Worm (Caenorhabditis elegans) whole organism, young adult: Measurements from ENCODE around the gene nhr-18.

Source experiments
- B0261.1 ChIP-seq: sonication (generic microtip); optimal IDR thresholded peaks from 2 replicates; lab custom pipeline; 2016; ENCODE audit warnings: mild to moderate bottlenecking, missing genetic modification characterization, moderate library complexity, missing compliant biosample characterization
- C17E4.6 ChIP-seq: fragments of 200-800 bp; sonication (Bioruptor generic); IDR thresholded peaks from 2 replicates; pipeline ENCODE4 v1.3.6; 2022; ENCODE audit warnings: missing genetic modification reagents, missing genetic modification characterization, missing compliant biosample characterization
- T07F8.4 ChIP-seq: sonication (generic microtip); optimal IDR thresholded peaks from 2 replicates; lab custom pipeline; 2016; ENCODE audit warnings: mild to moderate bottlenecking, missing genetic modification characterization, moderate library complexity, missing compliant biosample characterization
- T26A5.8 ChIP-seq: sonication (generic microtip); optimal IDR thresholded peaks from 2 replicates; lab custom pipeline; 2016; ENCODE audit warnings: missing genetic modification characterization, missing compliant biosample characterization
- Y53F4B.3 ChIP-seq: fragments of 200-800 bp; sonication (Bioruptor generic); IDR thresholded peaks from 2 replicates; pipeline ENCODE4 v1.3.6; 2022; ENCODE audit warnings: missing genetic modification reagents, missing genetic modification characterization, missing compliant biosample characterization
- Y56A3A.18 ChIP-seq: fragments of 200-800 bp; sonication (Bioruptor generic); IDR thresholded peaks from 2 replicates; pipeline ENCODE4 v1.3.6; 2022; ENCODE audit warnings: missing genetic modification reagents, missing genetic modification characterization, missing compliant biosample characterization
- athp-1 ChIP-seq: sonication (generic microtip); optimal IDR thresholded peaks from 2 replicates; lab custom pipeline; 2017; ENCODE audit warnings: mild to moderate bottlenecking, missing genetic modification characterization, missing compliant biosample characterization
- attf-5 ChIP-seq: fragments of 200-800 bp; sonication (Bioruptor generic); optimal IDR thresholded peaks from 2 replicates; lab custom pipeline; 2018; ENCODE audit warnings: mild to moderate bottlenecking, missing genetic modification characterization, missing compliant biosample characterization
- cebp-1 ChIP-seq, 2 experiments: fragments of 200-800 bp in 1 of 2; sonication (Bioruptor generic) in 1 of 2; sonication (generic microtip) in 1 of 2; IDR thresholded peaks in 1 of 2; optimal IDR thresholded peaks in 1 of 2; 2 replicates each; pipeline versions ENCODE4 v1.3.6 to Lab custom; 2017 to 2022; ENCODE audit warnings: missing compliant biosample characterization in 2 of 2, missing genetic modification characterization in 2 of 2, mild to moderate bottlenecking in 1 of 2, missing genetic modification reagents in 1 of 2, moderate library complexity in 1 of 2
- ceh-100 ChIP-seq: fragments of 200-800 bp; sonication (Bioruptor generic); IDR thresholded peaks from 2 replicates; pipeline ENCODE4 v1.3.6; 2022; ENCODE audit warnings: missing genetic modification reagents, missing genetic modification characterization, missing compliant biosample characterization
- ceh-27 ChIP-seq: fragments of 200-800 bp; sonication (Bioruptor generic); optimal IDR thresholded peaks from 2 replicates; lab custom pipeline; 2018; ENCODE audit warnings: mild to moderate bottlenecking, missing genetic modification characterization, moderate library complexity, missing compliant biosample characterization
- ekl-4 ChIP-seq: fragments of 200-800 bp; sonication (Bioruptor generic); IDR thresholded peaks from 2 replicates; pipeline ENCODE4 v1.3.6; 2022; ENCODE audit warnings: missing genetic modification reagents, missing genetic modification characterization, missing compliant biosample characterization
- fkh-3 ChIP-seq: sonication (generic microtip); optimal IDR thresholded peaks from 2 replicates; lab custom pipeline; 2016; ENCODE audit warnings: mild to moderate bottlenecking, missing genetic modification characterization, missing compliant biosample characterization
- him-1 ChIP-seq: sonication (generic microtip); optimal IDR thresholded peaks from 2 replicates; lab custom pipeline; 2016; ENCODE audit warnings: missing genotype, missing genetic modification reagents, missing genetic modification characterization, missing compliant biosample characterization
- hmg-1.2 ChIP-seq: fragments of 200-800 bp; sonication (Bioruptor generic); IDR thresholded peaks from 2 replicates; pipeline ENCODE4 v1.3.6; 2022; ENCODE audit warnings: missing genetic modification reagents, missing genetic modification characterization, missing compliant biosample characterization
- lin-40 ChIP-seq: sonication (generic microtip); optimal IDR thresholded peaks from 2 replicates; lab custom pipeline; 2016; ENCODE audit warnings: missing genetic modification characterization, mild to moderate bottlenecking, missing compliant biosample characterization, missing genotype, missing genetic modification reagents
- madf-3 ChIP-seq: fragments of 200-800 bp; sonication (Bioruptor generic); IDR thresholded peaks from 2 replicates; pipeline ENCODE4 v1.3.6; 2022; ENCODE audit warnings: missing genetic modification reagents, missing genetic modification characterization, missing compliant biosample characterization
- mes-4 ChIP-seq: sonication (generic microtip); optimal IDR thresholded peaks from 2 replicates; lab custom pipeline; 2016; ENCODE audit warnings: missing genotype, missing genetic modification characterization, missing compliant biosample characterization
- nfya-1 ChIP-seq: sonication (generic microtip); optimal IDR thresholded peaks from 2 replicates; lab custom pipeline; 2017; ENCODE audit warnings: antibody characterized with exemption, missing compliant biosample characterization, missing genetic modification characterization, borderline replicate concordance; ENCODE audit not compliant: insufficient read depth
- nhr-80 ChIP-seq: sonication (generic microtip); optimal IDR thresholded peaks from 2 replicates; lab custom pipeline; 2016; ENCODE audit warnings: missing genetic modification characterization, missing compliant biosample characterization
- nhr-90 ChIP-seq: sonication (generic microtip); optimal IDR thresholded peaks from 2 replicates; lab custom pipeline; 2016; ENCODE audit warnings: missing genotype, mild to moderate bottlenecking, missing genetic modification characterization, missing compliant biosample characterization
- pha-4 ChIP-seq: fragments of 150-350 bp; sonication (generic microtip); optimal IDR thresholded peaks from 2 replicates; lab custom pipeline; 2014; ENCODE audit warnings: missing biosample characterization, missing genetic modification reagents, missing genetic modification characterization
- rcor-1 ChIP-seq: fragments of 200-800 bp; sonication (Bioruptor generic); IDR thresholded peaks from 2 replicates; pipeline ENCODE4 v1.3.6; 2022; ENCODE audit warnings: missing genetic modification reagents, missing genetic modification characterization, missing compliant biosample characterization
- snpc-1.3 ChIP-seq: sonication (generic microtip); optimal IDR thresholded peaks from 2 replicates; lab custom pipeline; 2017; ENCODE audit warnings: missing genetic modification characterization, mild to moderate bottlenecking, missing compliant biosample characterization, antibody characterized with exemption, moderate library complexity, missing genotype, missing genetic modification reagents; ENCODE audit not compliant: insufficient read depth
- sptf-2 ChIP-seq: fragments of 200-800 bp; sonication (Bioruptor generic); optimal IDR thresholded peaks from 2 replicates; lab custom pipeline; 2018; ENCODE audit warnings: mild to moderate bottlenecking, missing genetic modification characterization, missing compliant biosample characterization
- unc-62 ChIP-seq: fragments of 150-350 bp; optimal IDR thresholded peaks from 2 replicates; lab custom pipeline; 2014; ENCODE audit warnings: missing biosample characterization, missing genetic modification reagents, missing genetic modification characterization
- zfh-2 ChIP-seq: fragments of 200-800 bp; sonication (Bioruptor generic); conservative IDR thresholded peaks from 2 replicates; pipeline ENCODE4 v1.3.6; 2022; ENCODE audit warnings: missing genetic modification reagents, missing genetic modification characterization, missing compliant biosample characterization
- ztf-25 ChIP-seq: fragments of 200-800 bp; sonication (Bioruptor generic); IDR thresholded peaks from 2 replicates; pipeline ENCODE4 v1.3.6; 2022; ENCODE audit warnings: missing genetic modification reagents, missing genetic modification characterization, missing compliant biosample characterization
- ztf-28 ChIP-seq: fragments of 200-800 bp; sonication (Bioruptor generic); IDR thresholded peaks from 2 replicates; pipeline ENCODE4 v1.3.6; 2022; ENCODE audit warnings: missing genetic modification reagents, missing genetic modification characterization, missing compliant biosample characterization
- ztf-3 ChIP-seq: fragments of 200-800 bp; sonication (Bioruptor generic); optimal IDR thresholded peaks from 2 replicates; lab custom pipeline; 2018; ENCODE audit warnings: mild to moderate bottlenecking, missing genetic modification characterization, missing compliant biosample characterization

Gene nhr-18

ce11 chrV:2218803-2219202, 8.2 kb upstream of the nhr-18 start, which contains the start of gene nhr-56:
TSS of gene nhr-56 (plus strand) at chrV:2219004.
- no peak for TF ChIP-seq zfh-2 (GFP tag; lab: Robert Waterston, UW)
- no peak for TF ChIP-seq T26A5.8 (tag; lab: Kevin White, UChicago)
- TF ChIP-seq lin-40 (tag; lab: Kevin White, UChicago): no peak
- no peak for TF ChIP-seq snpc-1.3 (tag; lab: Kevin White, UChicago)
- TF ChIP-seq cebp-1 (GFP tag; IDR thresholded peaks at IDR 0.05; lab: Robert Waterston, UW): peak; percentile 94
- peak; percentile 98 for TF ChIP-seq cebp-1 (tag; optimal IDR thresholded peaks at IDR 0.05; lab: Kevin White, UChicago)
- TF ChIP-seq hmg-1.2: peak; percentile 23; the same call in 1 of the 2 replicates
- no peak for TF ChIP-seq nfya-1 (tag; lab: Kevin White, UChicago)
- TF ChIP-seq ztf-28 (GFP tag; lab: Robert Waterston, UW): no peak
- no peak for TF ChIP-seq athp-1 (tag; lab: Kevin White, UChicago)
- TF ChIP-seq ceh-27 (GFP tag; lab: Kevin White, UChicago): peak; percentile 17
- TF ChIP-seq attf-5 (GFP tag; lab: Kevin White, UChicago): peak; percentile 91
- TF ChIP-seq ztf-25 (GFP tag; lab: Robert Waterston, UW): no peak
- no peak for TF ChIP-seq mes-4 (tag; lab: Kevin White, UChicago)
- TF ChIP-seq nhr-80: peak; percentile 68
- TF ChIP-seq C17E4.6 (GFP tag; lab: Robert Waterston, UW): no peak
- TF ChIP-seq him-1 (tag; lab: Kevin White, UChicago): no peak
- TF ChIP-seq unc-62 (GFP tag; lab: Kevin White, UChicago): no peak
- TF ChIP-seq Y56A3A.18 (GFP tag; lab: Robert Waterston, UW): no peak

- TF ChIP-seq pha-4 (tag; lab: Kevin White, UChicago): no peak
- TF ChIP-seq T07F8.4: no peak
- no peak for TF ChIP-seq sptf-2 (GFP tag; lab: Kevin White, UChicago)
- TF ChIP-seq snpc-1.3 (tag; lab: Kevin White, UChicago): no peak
- no peak for TF ChIP-seq ekl-4 (GFP tag; lab: Robert Waterston, UW)
- TF ChIP-seq, all 124 proteins: peak for 0
Measured at ce11 chrV:2221764-2222163, 5.2 kb upstream of the nhr-18 start, which contains the start of gene nhr-128. TSS of gene nhr-128 (plus strand) at chrV:2222064.

- no peak for TF ChIP-seq sptf-2 (GFP tag; lab: Kevin White, UChicago)
- no peak for TF ChIP-seq B0261.1
- no peak for TF ChIP-seq cebp-1 (GFP tag; IDR thresholded peaks at IDR 0.05; lab: Robert Waterston, UW)
- TF ChIP-seq cebp-1 (tag; optimal IDR thresholded peaks at IDR 0.05; lab: Kevin White, UChicago): no peak
- no peak for TF ChIP-seq rcor-1 (GFP tag; lab: Robert Waterston, UW)
- TF ChIP-seq Y53F4B.3 (GFP tag; lab: Robert Waterston, UW): no peak
- no peak for TF ChIP-seq fkh-3 (tag; lab: Kevin White, UChicago)
- no peak for TF ChIP-seq madf-3 (GFP tag; lab: Robert Waterston, UW)
- TF ChIP-seq ztf-3 (GFP tag; lab: Kevin White, UChicago): no peak
Measured at ce11 chrV:2225130-2225529, 1.9 kb upstream of the nhr-18 start, which contains the start of gene nhr-103. TSS of gene nhr-103 (plus strand) at chrV:2225430.

ce11 chrV:2228781-2229180, 1.8 kb downstream of the nhr-18 start, which contains the start of gene nhr-126:
TSS of gene nhr-126 (plus strand) at chrV:2229081.
- no peak for TF ChIP-seq ztf-28 (GFP tag; lab: Robert Waterston, UW)
- TF ChIP-seq, all 124 proteins: peak for 0

DNA sequence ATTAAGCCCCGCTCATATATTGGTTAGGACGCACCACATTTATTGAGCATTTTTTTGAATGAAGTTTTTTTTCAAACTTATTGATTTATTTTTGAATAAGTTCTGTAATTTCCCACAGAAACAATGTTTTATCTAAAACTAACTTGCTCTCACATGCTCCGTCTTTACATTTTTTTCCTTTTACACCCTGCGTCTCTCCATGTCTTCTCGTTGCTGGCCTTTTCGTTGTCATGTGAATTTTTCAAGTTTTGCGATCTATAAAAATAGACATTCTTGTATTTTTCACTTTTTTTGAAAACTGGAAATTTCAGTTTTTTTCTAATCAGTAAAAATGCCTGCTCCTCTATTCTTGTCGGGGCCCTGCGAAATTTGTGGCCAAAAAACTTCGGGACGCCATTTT, 3.9 kb downstream of the nhr-18 start, which contains the start of gene nhr-134:
Gene nhr-134, plus strand, starts transcription at position 312 of the 400 bp plus-strand sequence.
- TF ChIP-seq nhr-80: peak; percentile 4
- TF ChIP-seq ceh-100 (GFP tag; lab: Robert Waterston, UW): no peak
- TF ChIP-seq attf-5 (GFP tag; lab: Kevin White, UChicago): peak; percentile 34
- no peak for TF ChIP-seq cebp-1 (GFP tag; IDR thresholded peaks at IDR 0.05; lab: Robert Waterston, UW)
- TF ChIP-seq cebp-1 (tag; optimal IDR thresholded peaks at IDR 0.05; lab: Kevin White, UChicago): peak; percentile 25
- no peak for TF ChIP-seq nhr-90 (tag; lab: Kevin White, UChicago)
- peak; percentile 52; the same call in 1 of the 2 replicates for TF ChIP-seq hmg-1.2
